Fruit fly (Drosophila melanogaster): ENCODE measurements around the gene dpr5.
A peak's percentile ranks its signal among the peaks of the same experiment; 100 is the strongest.

dpr5 gene

DNA sequence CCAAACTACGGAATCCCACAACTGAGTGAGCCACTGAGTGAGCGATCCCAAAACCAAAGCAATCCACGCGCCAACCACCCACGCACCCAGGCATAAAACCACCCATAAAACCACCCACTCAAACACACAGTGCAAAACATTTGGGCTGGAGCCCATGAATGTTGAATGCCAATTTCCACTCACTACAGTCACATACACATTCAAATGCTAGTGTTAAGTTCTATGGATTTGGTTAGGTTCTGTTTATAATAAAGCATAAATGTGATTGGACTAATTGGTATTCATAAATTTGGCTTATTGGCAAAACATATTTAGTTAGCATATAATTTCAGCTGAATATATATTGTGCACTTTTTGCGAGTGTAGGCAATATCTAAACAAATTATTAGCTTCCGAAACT, 30.0 kb upstream of the dpr5 start (continued):
- no peak for TF ChIP-seq dmrt11E (tag; optimal IDR thresholded peaks at IDR 0.05)
- TF ChIP-seq CG12071 (GFP tag; optimal IDR thresholded peaks at IDR 0.05): no peak
- no peak for TF ChIP-seq wdn (GFP tag; IDR thresholded peaks at IDR 0.05)
- TF ChIP-seq CG6654 (GFP tag; optimal IDR thresholded peaks at IDR 0.05): no peak
- TF ChIP-seq repo (GFP tag; optimal IDR thresholded peaks at IDR 0.05): no peak
- TF ChIP-seq Vsx1 (GFP tag; optimal IDR thresholded peaks at IDR 0.05): no peak
- no peak for TF ChIP-seq CG9876 (GFP tag; optimal IDR thresholded peaks at IDR 0.05)
- no peak for TF ChIP-seq run (tag; optimal IDR thresholded peaks at IDR 0.05)
- no peak for TF ChIP-seq CG17568 (GFP tag; optimal IDR thresholded peaks at IDR 0.05)
- TF ChIP-seq lab (GFP tag; optimal IDR thresholded peaks at IDR 0.05): peak; percentile 30
- TF ChIP-seq CG8388 (GFP tag; optimal IDR thresholded peaks at IDR 0.05): no peak
- TF ChIP-seq CG12104 (GFP tag; optimal IDR thresholded peaks at IDR 0.05): no peak
- no peak for TF ChIP-seq CG10462 (GFP tag; optimal IDR thresholded peaks at IDR 0.05)
- no peak for TF ChIP-seq Antp (GFP tag; optimal IDR thresholded peaks at IDR 0.05)
- TF ChIP-seq D19B (GFP tag; optimal IDR thresholded peaks at IDR 0.05): no peak
- TF ChIP-seq CG4328 (GFP tag; optimal IDR thresholded peaks at IDR 0.05): no peak
- TF ChIP-seq hth (optimal IDR thresholded peaks at IDR 0.05): no peak
- no peak for TF ChIP-seq CG33557 (GFP tag; optimal IDR thresholded peaks at IDR 0.05)
- TF ChIP-seq HLH54F (GFP tag; optimal IDR thresholded peaks at IDR 0.05): no peak
- TF ChIP-seq fu2 (GFP tag; optimal IDR thresholded peaks at IDR 0.05): no peak
- TF ChIP-seq Optix (GFP tag; IDR thresholded peaks at IDR 0.05): no peak
- TF ChIP-seq CG11456 (GFP tag; IDR thresholded peaks at IDR 0.05): no peak
- no peak for TF ChIP-seq ara (GFP tag; IDR thresholded peaks at IDR 0.05)
- TF ChIP-seq phol (tag; optimal IDR thresholded peaks at IDR 0.05): no peak
- TF ChIP-seq abd-A (tag; optimal IDR thresholded peaks at IDR 0.05): peak; percentile 45
- no peak for TF ChIP-seq ems (GFP tag; optimal IDR thresholded peaks at IDR 0.05)
- no peak for TF ChIP-seq Oaz (GFP tag; IDR thresholded peaks at IDR 0.05)
- no peak for TF ChIP-seq B-H1 (GFP tag; IDR thresholded peaks at IDR 0.05)
- no peak for TF ChIP-seq NK7.1 (GFP tag; optimal IDR thresholded peaks at IDR 0.05)
- no peak for TF ChIP-seq chm (GFP tag; IDR thresholded peaks at IDR 0.05)
- TF ChIP-seq CG8359 (GFP tag; optimal IDR thresholded peaks at IDR 0.05; ENCODE audit: borderline replicate concordance): no peak
- peak; percentile 34 for TF ChIP-seq CG11504 (tag; optimal IDR thresholded peaks at IDR 0.05)
- TF ChIP-seq CG12299 (tag; optimal IDR thresholded peaks at IDR 0.05): no peak
- no peak for TF ChIP-seq Taf1 (GFP tag; IDR thresholded peaks at IDR 0.05)
- TF ChIP-seq Med (GFP tag): peak; percentile 58
- no peak for TF ChIP-seq sqz (GFP tag; optimal IDR thresholded peaks at IDR 0.05)
- no peak for TF ChIP-seq CG14441 (GFP tag; IDR thresholded peaks at IDR 0.05)
- no peak for TF ChIP-seq nmo (GFP tag; optimal IDR thresholded peaks at IDR 0.05)
- no peak for TF ChIP-seq Ets65A (GFP tag)
- no peak for TF ChIP-seq Hr78 (GFP tag; optimal IDR thresholded peaks at IDR 0.05)
- TF ChIP-seq amos (GFP tag; IDR thresholded peaks at IDR 0.05; ENCODE audit: partially characterized antibody): no peak
- no peak for TF ChIP-seq z (GFP tag; IDR thresholded peaks at IDR 0.05)
- no peak for TF ChIP-seq wek (GFP tag; optimal IDR thresholded peaks at IDR 0.05)
- TF ChIP-seq CG2678 (tag; optimal IDR thresholded peaks at IDR 0.05): peak; percentile 43
- TF ChIP-seq usp (GFP tag; optimal IDR thresholded peaks at IDR 0.05): no peak
- no peak for TF ChIP-seq bowl (GFP tag; IDR thresholded peaks at IDR 0.05)
- no peak for TF ChIP-seq bbx (GFP tag; IDR thresholded peaks at IDR 0.05; ENCODE audit: partially characterized antibody)
- no peak for TF ChIP-seq al (GFP tag; IDR thresholded peaks at IDR 0.05)
- no peak for TF ChIP-seq Elba2 (GFP tag; optimal IDR thresholded peaks at IDR 0.05)
- peak; percentile 11 for TF ChIP-seq grau (tag; optimal IDR thresholded peaks at IDR 0.05)
- TF ChIP-seq dan (GFP tag; IDR thresholded peaks at IDR 0.05): no peak
- no peak for TF ChIP-seq psq (GFP tag; optimal IDR thresholded peaks at IDR 0.05)
- TF ChIP-seq maf-S (GFP tag; optimal IDR thresholded peaks at IDR 0.05): no peak
